Worm (Caenorhabditis elegans) whole organism, L4/young adult: ENCODE measurements around the gene T24E12.3.

Source experiments
- W03F9.2 ChIP-seq: fragments of 150-350 bp; optimal IDR thresholded peaks from 2 replicates; lab custom pipeline; 2014; ENCODE audit warnings: missing biosample characterization, missing genetic modification characterization
- him-1 ChIP-seq: sonication (generic microtip); optimal IDR thresholded peaks from 2 replicates; lab custom pipeline; 2016; ENCODE audit warnings: missing genotype, missing genetic modification reagents, missing genetic modification characterization, missing compliant biosample characterization

DNA sequence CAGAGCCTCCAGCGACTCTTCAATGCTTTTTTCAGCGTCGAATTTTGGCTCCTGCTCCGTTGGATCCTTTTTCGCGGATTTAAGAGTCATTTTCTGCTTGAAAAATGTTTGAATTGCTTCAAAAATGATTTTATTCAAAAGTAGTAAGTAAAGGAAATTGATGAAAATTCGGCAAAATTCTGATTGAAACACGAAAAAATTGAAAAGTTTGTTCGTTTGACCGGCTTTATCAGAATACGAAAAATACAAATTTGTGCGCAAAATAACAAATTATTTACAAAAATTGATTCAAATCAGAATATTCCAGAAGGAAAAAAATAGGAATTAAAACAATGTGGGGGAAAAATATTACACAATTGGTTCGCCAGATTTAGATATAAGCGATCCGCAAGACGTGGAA lies 31.1 kb downstream of the T24E12.3 start, which contains the start of gene F54D10.4:
- TF ChIP-seq him-1 (no peak), W03F9.2 (tag; lab: Kevin White, UChicago) (no peak)
